Fruit fly (Drosophila melanogaster) whole organism, embryonic: ENCODE measurements around the gene Fbp2.

Experiments used
- Abd-B ChIP-seq: fragments of 200-800 bp; sonication (Bioruptor generic); optimal IDR thresholded peaks from 2 replicates; lab custom pipeline; 2018; ENCODE audit warnings: missing biosample characterization, mild to moderate bottlenecking, missing genetic modification characterization, moderate library complexity
- Ada2b ChIP-seq: fragments of 200-800 bp; sonication (Bioruptor generic); IDR thresholded peaks from 2 replicates; pipeline ENCODE4 v1.3.6; 2022; ENCODE audit warnings: missing biosample characterization, missing genetic modification characterization
- Asciz ChIP-seq: fragments of 200-800 bp; sonication (Bioruptor generic); optimal IDR thresholded peaks from 2 replicates; lab custom pipeline; 2017; ENCODE audit warnings: missing biosample characterization, mild to moderate bottlenecking, missing genetic modification characterization, missing genetic modification reagents
- BEAF-32 ChIP-seq: fragments of 200-800 bp; sonication (Bioruptor generic); optimal IDR thresholded peaks from 3 replicates; lab custom pipeline; 2017; ENCODE audit warnings: missing biosample characterization, missing genetic modification characterization, mild to moderate bottlenecking, moderate library complexity, missing genetic modification reagents
- Blimp-1 ChIP-seq: fragments of 200-800 bp; sonication (Bioruptor generic); optimal IDR thresholded peaks from 3 replicates; lab custom pipeline; 2018; ENCODE audit warnings: missing biosample characterization, missing genetic modification characterization, mild to moderate bottlenecking, moderate library complexity, missing genetic modification reagents
- CG10147 ChIP-seq: fragments of 200-800 bp; sonication (Bioruptor generic); optimal IDR thresholded peaks from 2 replicates; lab custom pipeline; 2019; ENCODE audit warnings: missing biosample characterization, mild to moderate bottlenecking, missing genetic modification characterization, moderate library complexity
- CG11398 ChIP-seq: fragments of 200-800 bp; sonication (Bioruptor generic); optimal IDR thresholded peaks from 2 replicates; lab custom pipeline; 2016; ENCODE audit warnings: missing biosample characterization, missing genetic modification characterization
- CG11504 ChIP-seq: fragments of 200-800 bp; sonication (Bioruptor generic); optimal IDR thresholded peaks from 3 replicates; lab custom pipeline; 2019; ENCODE audit warnings: missing biosample characterization, mild to moderate bottlenecking, missing genetic modification characterization, moderate library complexity
- CG14050 ChIP-seq: fragments of 200-800 bp; sonication (Bioruptor generic); IDR thresholded peaks from 3 replicates; pipeline ENCODE4 v1.3.6; 2022; ENCODE audit warnings: missing biosample characterization, missing genetic modification characterization
- CG15514 ChIP-seq: fragments of 200-800 bp; sonication (Bioruptor generic); optimal IDR thresholded peaks from 3 replicates; lab custom pipeline; 2017; ENCODE audit warnings: missing biosample characterization, missing genetic modification characterization, mild to moderate bottlenecking, moderate library complexity, missing genetic modification reagents
- CG16815 ChIP-seq: fragments of 200-800 bp; sonication (Bioruptor generic); optimal IDR thresholded peaks from 3 replicates; lab custom pipeline; 2017; ENCODE audit warnings: missing biosample characterization, mild to moderate bottlenecking, missing genetic modification characterization
- CG17912 ChIP-seq: fragments of 200-800 bp; sonication (Bioruptor generic); optimal IDR thresholded peaks from 2 replicates; lab custom pipeline; 2018; ENCODE audit warnings: missing biosample characterization, mild to moderate bottlenecking, missing genetic modification characterization
- CG2129 ChIP-seq: fragments of 200-800 bp; sonication (Bioruptor generic); IDR thresholded peaks from 2 replicates; pipeline ENCODE4 v1.3.6; 2022; ENCODE audit warnings: missing biosample characterization, missing genetic modification characterization; ENCODE audit not compliant: partially characterized antibody
- CG2202 ChIP-seq: fragments of 200-800 bp; sonication (Bioruptor generic); optimal IDR thresholded peaks from 2 replicates; lab custom pipeline; 2018; ENCODE audit warnings: missing biosample characterization, mild to moderate bottlenecking, missing genetic modification characterization
- CG3065 ChIP-seq: fragments of 200-800 bp; sonication (Bioruptor generic); optimal IDR thresholded peaks from 2 replicates; lab custom pipeline; 2016; ENCODE audit warnings: missing biosample characterization, missing genetic modification characterization
- CG31224 ChIP-seq: fragments of 200-800 bp; sonication (Bioruptor generic); IDR thresholded peaks from 2 replicates; pipeline ENCODE4 v1.3.6; 2022; ENCODE audit warnings: missing biosample characterization, missing genetic modification characterization
- CG3281 ChIP-seq: fragments of 200-800 bp; sonication (Bioruptor generic); optimal IDR thresholded peaks from 3 replicates; lab custom pipeline; 2017; ENCODE audit warnings: missing biosample characterization, mild to moderate bottlenecking, missing genetic modification characterization
- CG34376 ChIP-seq: fragments of 200-800 bp; sonication (Bioruptor generic); optimal IDR thresholded peaks from 2 replicates; lab custom pipeline; 2018; ENCODE audit warnings: missing biosample characterization, mild to moderate bottlenecking, missing genetic modification characterization
- CG4730 ChIP-seq: fragments of 200-800 bp; sonication (Bioruptor generic); IDR thresholded peaks from 2 replicates; pipeline ENCODE4 v1.3.6; 2022; ENCODE audit warnings: missing biosample characterization, missing genetic modification characterization
- CG5180 ChIP-seq: fragments of 200-800 bp; sonication (Bioruptor generic); optimal IDR thresholded peaks from 3 replicates; lab custom pipeline; 2017; ENCODE audit warnings: missing biosample characterization, missing genetic modification characterization, mild to moderate bottlenecking, moderate library complexity, missing genetic modification reagents
- CG6254 ChIP-seq: fragments of 200-800 bp; sonication (Bioruptor generic); optimal IDR thresholded peaks from 3 replicates; lab custom pipeline; 2017; ENCODE audit warnings: mild to moderate bottlenecking, missing biosample characterization, missing genetic modification reagents, missing genetic modification characterization
- CG6272 ChIP-seq: fragments of 200-800 bp; sonication (Bioruptor generic); IDR thresholded peaks from 2 replicates; pipeline ENCODE4 v1.3.6; 2022; ENCODE audit warnings: missing biosample characterization, missing genetic modification characterization
- CG7786 ChIP-seq: fragments of 200-800 bp; sonication (Bioruptor generic); optimal IDR thresholded peaks from 2 replicates; lab custom pipeline; 2016; ENCODE audit warnings: missing biosample characterization, missing genetic modification characterization
- CG9437 ChIP-seq: fragments of 200-800 bp; sonication (Bioruptor generic); optimal IDR thresholded peaks from 2 replicates; lab custom pipeline; 2018; ENCODE audit warnings: missing biosample characterization, mild to moderate bottlenecking, missing genetic modification characterization
- CG9876 ChIP-seq: fragments of 200-800 bp; sonication (Bioruptor generic); optimal IDR thresholded peaks from 2 replicates; lab custom pipeline; 2016; ENCODE audit warnings: missing biosample characterization, missing genetic modification characterization
- Ets65A ChIP-seq: fragments of 200-800 bp; sonication (Bioruptor generic); peaks from one replicate; lab custom pipeline; 2016; ENCODE audit warnings: missing biosample characterization, missing genetic modification characterization
- Ets97D ChIP-seq: fragments of 200-800 bp; sonication (Bioruptor generic); optimal IDR thresholded peaks from 3 replicates; lab custom pipeline; 2016; ENCODE audit warnings: missing biosample characterization, missing genetic modification characterization
- Gug ChIP-seq: fragments of 200-800 bp; sonication (Bioruptor generic); IDR thresholded peaks from 4 replicates; pipeline ENCODE4 v1.3.6; 2022; ENCODE audit warnings: missing biosample characterization, missing genetic modification characterization
- HLH54F ChIP-seq: fragments of 200-800 bp; sonication (Bioruptor generic); optimal IDR thresholded peaks from 3 replicates; lab custom pipeline; 2016; ENCODE audit warnings: missing biosample characterization, missing genetic modification characterization
- Ptx1 ChIP-seq: fragments of 200-800 bp; sonication (Bioruptor generic); IDR thresholded peaks from 2 replicates; pipeline ENCODE4 v1.3.6; 2022; ENCODE audit warnings: missing biosample characterization, missing genetic modification characterization
- Rx ChIP-seq: fragments of 200-800 bp; sonication (Bioruptor generic); IDR thresholded peaks from 2 replicates; pipeline ENCODE4 v1.3.6; 2022; ENCODE audit warnings: missing biosample characterization, missing genetic modification characterization
- Usf ChIP-seq: fragments of 200-800 bp; sonication (Bioruptor generic); optimal IDR thresholded peaks from 2 replicates; lab custom pipeline; 2017; ENCODE audit warnings: missing genotype, missing biosample characterization, missing genetic modification characterization
- bcd ChIP-seq: fragments of 200-800 bp; sonication (Bioruptor generic); optimal IDR thresholded peaks from 2 replicates; lab custom pipeline; 2017; ENCODE audit warnings: missing biosample characterization, mild to moderate bottlenecking, missing genetic modification characterization
- bowl ChIP-seq: fragments of 200-800 bp; sonication (Bioruptor generic); IDR thresholded peaks from 2 replicates; pipeline ENCODE4 v1.3.6; 2022; ENCODE audit warnings: missing biosample characterization, missing genetic modification characterization
- chif ChIP-seq, 2 experiments: fragments of 200-800 bp; sonication (Bioruptor generic); optimal IDR thresholded peaks; 3 replicates each; lab custom pipeline; 2016; ENCODE audit warnings: missing biosample characterization in 2 of 2, missing genetic modification characterization in 2 of 2
- ci ChIP-seq: fragments of 200-800 bp; sonication (Bioruptor generic); IDR thresholded peaks from 3 replicates; pipeline ENCODE4 v1.3.6; 2022; ENCODE audit warnings: missing biosample characterization, missing genetic modification characterization
- croc ChIP-seq: fragments of 200-800 bp; sonication (Bioruptor generic); conservative IDR thresholded peaks from 3 replicates; pipeline ENCODE4 v1.3.6; 2022; ENCODE audit warnings: missing biosample characterization, missing genetic modification characterization
- da ChIP-seq: fragments of 200-800 bp; sonication (Bioruptor generic); optimal IDR thresholded peaks from 2 replicates; lab custom pipeline; 2016; ENCODE audit warnings: missing biosample characterization, missing genetic modification characterization
- dmrt11E ChIP-seq: fragments of 200-800 bp; sonication (Bioruptor generic); optimal IDR thresholded peaks from 3 replicates; lab custom pipeline; 2018; ENCODE audit warnings: missing biosample characterization, mild to moderate bottlenecking, missing genetic modification characterization, moderate library complexity
- fd102C ChIP-seq: fragments of 200-800 bp; sonication (Bioruptor generic); optimal IDR thresholded peaks from 2 replicates; lab custom pipeline; 2018; ENCODE audit warnings: missing biosample characterization, mild to moderate bottlenecking, missing genetic modification characterization, moderate library complexity
- gce ChIP-seq: fragments of 200-800 bp; sonication (Bioruptor generic); IDR thresholded peaks from 3 replicates; pipeline ENCODE4 v1.3.6; 2022; ENCODE audit warnings: missing biosample characterization, missing genetic modification characterization
- gem ChIP-seq: fragments of 200-800 bp; sonication (Bioruptor generic); optimal IDR thresholded peaks from 2 replicates; lab custom pipeline; 2019; ENCODE audit warnings: missing biosample characterization, mild to moderate bottlenecking, missing genetic modification characterization, moderate library complexity
- jumu ChIP-seq: fragments of 200-800 bp; sonication (Bioruptor generic); optimal IDR thresholded peaks from 3 replicates; lab custom pipeline; 2016; ENCODE audit warnings: missing biosample characterization, missing genetic modification characterization
- lab ChIP-seq: fragments of 200-800 bp; sonication (Bioruptor generic); optimal IDR thresholded peaks from 3 replicates; lab custom pipeline; 2017; ENCODE audit warnings: missing biosample characterization, missing genetic modification characterization, mild to moderate bottlenecking, moderate library complexity, missing genetic modification reagents
- lola ChIP-seq, 3 experiments: fragments of >200 bp in 2 of 3; fragments of 200-800 bp in 1 of 3; sonication (Bioruptor generic) in 1 of 3; optimal IDR thresholded peaks; 2 replicates each; lab custom pipeline; 2017 to 2019; ENCODE audit warnings: missing biosample characterization in 3 of 3, missing genetic modification characterization in 3 of 3, mild to moderate bottlenecking in 1 of 3, moderate library complexity in 1 of 3
- org-1 ChIP-seq: fragments of 200-800 bp; sonication (Bioruptor generic); optimal IDR thresholded peaks from 2 replicates; lab custom pipeline; 2017; ENCODE audit warnings: missing biosample characterization, missing genetic modification characterization
- pb ChIP-seq: fragments of 200-800 bp; sonication (Bioruptor generic); optimal IDR thresholded peaks from 3 replicates; lab custom pipeline; 2016; ENCODE audit warnings: missing biosample characterization, missing genetic modification characterization
- pho ChIP-seq: fragments of 200-800 bp; sonication (Bioruptor generic); optimal IDR thresholded peaks from 2 replicates; lab custom pipeline; 2016; ENCODE audit warnings: missing biosample characterization, missing genetic modification characterization
- prd ChIP-seq, 3 experiments: fragments of >200 bp in 2 of 3; fragments of 200-800 bp in 1 of 3; sonication (Bioruptor generic) in 1 of 3; optimal IDR thresholded peaks in 2 of 3; IDR thresholded peaks in 1 of 3; 2 replicates in 2 of 3; 3 replicates in 1 of 3; pipeline versions ENCODE4 v1.3.6 to Lab custom; 2017 to 2022; ENCODE audit warnings: missing biosample characterization in 1 of 3, missing genetic modification characterization in 1 of 3
- tgo ChIP-seq: fragments of 200-800 bp; sonication (Bioruptor generic); IDR thresholded peaks from 3 replicates; pipeline ENCODE4 v1.3.6; 2022; ENCODE audit warnings: missing biosample characterization, missing genetic modification characterization
- trh ChIP-seq: fragments of 200-800 bp; sonication (Bioruptor generic); optimal IDR thresholded peaks from 2 replicates; lab custom pipeline; 2016; ENCODE audit warnings: missing biosample characterization, missing genetic modification characterization

Gene Fbp2

DNA sequence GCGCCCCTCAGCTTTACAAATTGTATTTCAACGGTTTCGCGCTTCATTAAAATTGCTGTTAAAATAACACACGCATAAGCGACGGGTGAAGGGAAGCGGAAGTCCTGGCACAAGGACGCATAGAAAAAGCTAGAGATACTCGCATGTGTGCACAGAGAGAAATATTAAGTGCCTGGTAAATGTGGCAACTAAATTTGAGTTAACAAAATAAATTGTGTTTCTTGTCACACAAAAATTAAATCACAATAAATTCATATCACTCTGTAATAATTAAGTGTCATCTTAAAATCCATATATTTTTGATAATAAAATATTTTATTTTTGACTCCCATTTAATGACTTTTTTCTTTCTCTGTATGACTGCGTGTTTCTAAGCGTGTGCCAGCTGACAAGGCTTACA, 26.4 kb upstream of the Fbp2 start (continued):
- TF ChIP-seq Usf (GFP tag; lab: Kevin White, UChicago) (no peak), lab (GFP tag; lab: Kevin White, UChicago) (peak; percentile 60), Abd-B (no peak), Gug (GFP tag; lab: Robert Waterston, UW) (no peak), CG15514 (GFP tag; lab: Kevin White, UChicago) (peak; percentile 12), lola (GFP tag; optimal IDR thresholded peaks at IDR 0.05; lab: Kevin White, UChicago) (no peak), prd (optimal IDR thresholded peaks at IDR 0.05; lab: Kevin White, UChicago) (no peak), prd (GFP tag; IDR thresholded peaks at IDR 0.05; lab: Robert Waterston, UW) (no peak; the same call in 2 of the 3 replicates), CG3281 (peak; percentile 28), fd102C (GFP tag; lab: Kevin White, UChicago) (no peak), Asciz (GFP tag; lab: Kevin White, UChicago) (no peak), pho (no peak), jumu (GFP tag; lab: Kevin White, UChicago) (no peak), tgo (GFP tag; lab: Robert Waterston, UW) (0 out of 3 replicates have a peak, but pooled peaks have one; percentile 19), CG3065 (GFP tag; lab: Kevin White, UChicago) (no peak), CG31224 (GFP tag; lab: Robert Waterston, UW) (no peak), Ets97D (GFP tag; lab: Kevin White, UChicago) (no peak), CG14050 (GFP tag; lab: Robert Waterston, UW) (no peak), bcd (GFP tag; lab: Kevin White, UChicago) (peak; percentile 26), bowl (GFP tag; lab: Robert Waterston, UW) (no peak), CG34376 (GFP tag; lab: Kevin White, UChicago) (no peak), croc (GFP tag; lab: Robert Waterston, UW) (no peak), CG6254 (GFP tag; lab: Kevin White, UChicago) (no peak), Ets65A (GFP tag; lab: Kevin White, UChicago) (peak; percentile 57), CG2129 (GFP tag; lab: Robert Waterston, UW) (no peak), Blimp-1 (GFP tag; lab: Kevin White, UChicago) (no peak), da (no peak), Rx (no peak), CG4730 (GFP tag; lab: Robert Waterston, UW) (no peak), CG2202 (tag; lab: Kevin White, UChicago) (no peak), CG17912 (GFP tag; lab: Kevin White, UChicago) (no peak), CG6272 (GFP tag; lab: Robert Waterston, UW) (no peak), Ada2b (GFP tag; lab: Robert Waterston, UW) (peak; percentile 41; the same call in 1 of the 2 replicates), dmrt11E (tag; lab: Kevin White, UChicago) (no peak), pb (GFP tag; lab: Kevin White, UChicago) (no peak), CG16815 (GFP tag; lab: Kevin White, UChicago) (no peak), BEAF-32 (GFP tag; lab: Kevin White, UChicago) (no peak), CG11504 (tag; lab: Kevin White, UChicago) (peak; percentile 45), gem (tag; lab: Kevin White, UChicago) (peak; percentile 53), CG11398 (GFP tag; lab: Kevin White, UChicago) (no peak), CG5180 (no peak), chif (GFP tag; optimal IDR thresholded peaks at IDR 0.05; lab: Kevin White, UChicago) (no peak), CG7786 (GFP tag; lab: Kevin White, UChicago) (no peak), CG9437 (GFP tag; lab: Kevin White, UChicago) (no peak), gce (no peak), trh (no peak), CG10147 (GFP tag; lab: Kevin White, UChicago) (no peak), ci (GFP tag; lab: Robert Waterston, UW) (no peak), CG9876 (no peak), Ptx1 (GFP tag; lab: Robert Waterston, UW) (0 out of 2 replicates have a peak, but pooled peaks have one; percentile 26), org-1 (no peak), HLH54F (no peak)
